Fruit fly (Drosophila melanogaster): ENCODE data around the gene Ubc2.

Gene Ubc2

DNA sequence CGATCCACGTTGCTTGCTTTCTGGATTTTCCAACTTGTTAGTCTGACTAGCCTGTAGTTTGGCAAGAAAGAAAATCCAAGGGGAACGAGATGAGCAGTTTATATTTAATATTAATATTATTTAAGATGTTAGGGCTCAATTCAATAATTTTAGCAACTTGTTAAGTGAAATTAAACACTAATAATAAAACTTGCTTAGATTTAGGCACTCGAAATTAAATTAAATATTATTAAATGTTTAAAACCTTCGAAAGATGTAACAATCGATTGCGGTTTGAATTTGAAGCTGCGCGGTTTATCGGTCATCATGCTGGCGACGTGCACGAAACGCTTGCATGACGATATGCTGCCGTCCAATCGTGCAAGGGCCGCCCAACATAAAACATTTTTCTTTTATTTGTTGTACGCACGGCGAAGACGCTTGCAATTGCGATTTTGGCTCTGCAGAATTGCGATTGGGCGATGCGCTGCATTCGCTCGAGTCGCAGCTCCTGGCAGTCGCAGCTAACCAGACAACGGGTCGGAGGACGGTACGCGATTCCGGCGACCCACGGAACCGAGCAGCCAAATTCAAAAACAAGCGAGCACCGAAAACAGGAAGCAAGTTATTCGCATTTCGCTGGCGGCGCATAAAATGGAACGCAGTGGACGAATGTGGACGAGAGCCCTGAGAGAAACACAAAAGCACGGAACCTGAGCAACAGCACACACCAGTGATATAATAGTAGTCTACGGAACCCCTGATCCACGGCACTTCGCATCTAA, 30.6 kb downstream of the Ubc2 start, which contains the start of the genes Vha16-5 and CG12299 (continued):
- TF ChIP-seq CG9817 (tag; optimal IDR thresholded peaks at IDR 0.05) (peak; percentile 72), prd (optimal IDR thresholded peaks at IDR 0.05) (no peak), prd (GFP tag; IDR thresholded peaks at IDR 0.05) (peak; percentile 95), CG18764 (GFP tag; optimal IDR thresholded peaks at IDR 0.05) (peak; percentile 99), CG12071 (GFP tag; optimal IDR thresholded peaks at IDR 0.05) (no peak), CG7928 (GFP tag; optimal IDR thresholded peaks at IDR 0.05) (peak; percentile 30), ap (GFP tag; IDR thresholded peaks at IDR 0.05) (peak; percentile 77), CG17186 (GFP tag; optimal IDR thresholded peaks at IDR 0.05) (peak; percentile 61), inv (GFP tag; IDR thresholded peaks at IDR 0.05; ENCODE audit: partially characterized antibody) (peak; percentile 73), CG6765 (GFP tag; optimal IDR thresholded peaks at IDR 0.05) (no peak), CG6254 (GFP tag; optimal IDR thresholded peaks at IDR 0.05) (no peak), CG1024 (GFP tag; IDR thresholded peaks at IDR 0.05) (peak; percentile 88), luna (GFP tag; optimal IDR thresholded peaks at IDR 0.05) (no peak), chinmo (GFP tag; IDR thresholded peaks at IDR 0.05; ENCODE audit: partially characterized antibody) (peak; percentile 87; the same call in 3 of the 4 replicates), Oaz (GFP tag; IDR thresholded peaks at IDR 0.05) (peak; percentile 78), Dfd (GFP tag; optimal IDR thresholded peaks at IDR 0.05) (no peak), vfl (GFP tag; optimal IDR thresholded peaks at IDR 0.05) (peak; percentile 84), E2f1 (GFP tag; IDR thresholded peaks at IDR 0.05) (peak; percentile 87), CG12659 (GFP tag; optimal IDR thresholded peaks at IDR 0.05) (peak; percentile 72), dimm (GFP tag; IDR thresholded peaks at IDR 0.05) (peak; percentile 64), Mrtf (GFP tag; IDR thresholded peaks at IDR 0.05) (peak; percentile 89), HLHmδ (GFP tag; optimal IDR thresholded peaks at IDR 0.05) (no peak), MTF-1 (GFP tag; optimal IDR thresholded peaks at IDR 0.05; ENCODE audit: borderline replicate concordance) (no peak), ssp (GFP tag; IDR thresholded peaks at IDR 0.05) (peak; percentile 76), pnt (GFP tag; optimal IDR thresholded peaks at IDR 0.05) (peak; percentile 79), D19A (tag; optimal IDR thresholded peaks at IDR 0.05) (no peak), CG2678 (tag; optimal IDR thresholded peaks at IDR 0.05) (no peak), Tbp (GFP tag; optimal IDR thresholded peaks at IDR 0.05) (no peak), CG3407 (GFP tag; optimal IDR thresholded peaks at IDR 0.05) (peak; percentile 47), seq (GFP tag; IDR thresholded peaks at IDR 0.05) (peak; percentile 34; the same call in 1 of the 2 replicates), HHEX (GFP tag; optimal IDR thresholded peaks at IDR 0.05) (peak; percentile 44), CG1233 (GFP tag; optimal IDR thresholded peaks at IDR 0.05) (peak; percentile 35), Neu2 (GFP tag; optimal IDR thresholded peaks at IDR 0.05; ENCODE audit: borderline replicate concordance) (no peak), h (optimal IDR thresholded peaks at IDR 0.05) (no peak), CG34224 (GFP tag; IDR thresholded peaks at IDR 0.05; ENCODE audit: partially characterized antibody) (peak; percentile 80), CG15601 (tag; optimal IDR thresholded peaks at IDR 0.05) (peak; percentile 76), CG3065 (GFP tag; optimal IDR thresholded peaks at IDR 0.05) (peak; percentile 52), gt (GFP tag; IDR thresholded peaks at IDR 0.05) (peak; percentile 69), Dll (GFP tag; IDR thresholded peaks at IDR 0.05; ENCODE audit: partially characterized antibody) (peak; percentile 64; the same call in 3 of the 4 replicates), Ets97D (GFP tag; optimal IDR thresholded peaks at IDR 0.05) (peak; percentile 87), bigmax (GFP tag; optimal IDR thresholded peaks at IDR 0.05) (no peak), HmgD (GFP tag; optimal IDR thresholded peaks at IDR 0.05) (peak; percentile 91), CG10431 (GFP tag; optimal IDR thresholded peaks at IDR 0.05) (peak; percentile 22), CG6854 (GFP tag; optimal IDR thresholded peaks at IDR 0.05) (no peak), CG2129 (GFP tag; IDR thresholded peaks at IDR 0.05; ENCODE audit: partially characterized antibody) (peak; percentile 30; the same call in 1 of the 2 replicates), hkb (optimal IDR thresholded peaks at IDR 0.05) (no peak), hkb (GFP tag; IDR thresholded peaks at IDR 0.05) (peak; percentile 84), ftz-f1 (GFP tag; optimal IDR thresholded peaks at IDR 0.05) (peak; percentile 68), Ets65A (GFP tag) (peak; percentile 99), Bdp1 (GFP tag; optimal IDR thresholded peaks at IDR 0.05) (peak; percentile 81)

Measured in whole organism, embryonic.